Fruit fly (Drosophila melanogaster) whole organism, embryonic: ENCODE results near the gene CG43759.

Source experiments
- ATbp ChIP-seq: fragments of 200-800 bp; sonication (Bioruptor generic); optimal IDR thresholded peaks from 2 replicates; lab custom pipeline; 2017; ENCODE audit warnings: missing biosample characterization, mild to moderate bottlenecking, missing genetic modification characterization, missing genetic modification reagents
- Adf1 ChIP-seq: fragments of 200-800 bp; sonication (Bioruptor generic); IDR thresholded peaks from 2 replicates; pipeline ENCODE4 v1.3.6; 2022; ENCODE audit warnings: missing biosample characterization, missing genetic modification characterization
- Atf-2 ChIP-seq: fragments of 200-800 bp; sonication (Bioruptor generic); optimal IDR thresholded peaks from 2 replicates; lab custom pipeline; 2016; ENCODE audit warnings: missing biosample characterization, missing genetic modification characterization
- CG10321 ChIP-seq: fragments of 200-800 bp; sonication (Bioruptor generic); IDR thresholded peaks from 2 replicates; pipeline ENCODE4 v1.3.6; 2022; ENCODE audit warnings: missing biosample characterization, missing genetic modification characterization
- CG10462 ChIP-seq: fragments of 200-800 bp; sonication (Bioruptor generic); optimal IDR thresholded peaks from 2 replicates; lab custom pipeline; 2016; ENCODE audit warnings: missing biosample characterization, missing genetic modification characterization
- CG11247 ChIP-seq: fragments of 200-800 bp; sonication (Bioruptor generic); IDR thresholded peaks from 2 replicates; pipeline ENCODE4 v1.3.6; 2022; ENCODE audit warnings: missing biosample characterization, missing genetic modification characterization
- CG12236 ChIP-seq: fragments of 200-800 bp; sonication (Bioruptor generic); optimal IDR thresholded peaks from 2 replicates; lab custom pipeline; 2016; ENCODE audit warnings: missing biosample characterization, missing genetic modification characterization
- CG17361 ChIP-seq: fragments of 200-800 bp; sonication (Bioruptor generic); IDR thresholded peaks from 3 replicates; pipeline ENCODE4 v1.3.6; 2022; ENCODE audit warnings: missing biosample characterization, missing genetic modification characterization
- CG17612 ChIP-seq: fragments of 200-800 bp; sonication (Bioruptor generic); IDR thresholded peaks from 2 replicates; pipeline ENCODE4 v1.3.6; 2022; ENCODE audit warnings: missing biosample characterization, missing genetic modification characterization
- CG17829 ChIP-seq: fragments of 200-800 bp; optimal IDR thresholded peaks from 2 replicates; lab custom pipeline; 2019; ENCODE audit warnings: missing biosample characterization, mild to moderate bottlenecking, missing genetic modification characterization, moderate library complexity
- CG2199 ChIP-seq: fragments of 200-800 bp; sonication (Bioruptor generic); IDR thresholded peaks from 3 replicates; pipeline ENCODE4 v1.3.6; 2022; ENCODE audit warnings: missing biosample characterization, missing genetic modification characterization
- CG3163 ChIP-seq: fragments of 200-800 bp; sonication (Bioruptor generic); optimal IDR thresholded peaks from 3 replicates; lab custom pipeline; 2016; ENCODE audit warnings: missing biosample characterization, missing genetic modification characterization
- CG43689 ChIP-seq: fragments of 200-800 bp; sonication (Bioruptor generic); IDR thresholded peaks from 2 replicates; pipeline ENCODE4 v1.3.6; 2022; ENCODE audit warnings: missing biosample characterization, missing genetic modification characterization
- CG4404 ChIP-seq: fragments of 200-800 bp; sonication (Bioruptor generic); IDR thresholded peaks from 2 replicates; pipeline ENCODE4 v1.3.6; 2022; ENCODE audit warnings: missing biosample characterization, missing genetic modification characterization
- CG6175 ChIP-seq: fragments of 200-800 bp; sonication (Bioruptor generic); IDR thresholded peaks from 3 replicates; pipeline ENCODE4 v1.3.6; 2022; ENCODE audit warnings: missing biosample characterization, missing genetic modification characterization
- CG6813 ChIP-seq: fragments of 200-800 bp; sonication (Bioruptor generic); optimal IDR thresholded peaks from 2 replicates; lab custom pipeline; 2017; ENCODE audit warnings: missing biosample characterization, missing genetic modification characterization, mild to moderate bottlenecking, moderate library complexity, missing genetic modification reagents
- CG6854 ChIP-seq: fragments of 200-800 bp; sonication (Bioruptor generic); optimal IDR thresholded peaks from 3 replicates; lab custom pipeline; 2017; ENCODE audit warnings: missing biosample characterization, mild to moderate bottlenecking, missing genetic modification characterization
- CG7372 ChIP-seq: fragments of 200-800 bp; sonication (Bioruptor generic); IDR thresholded peaks from 2 replicates; pipeline ENCODE4 v1.3.6; 2022; ENCODE audit warnings: missing biosample characterization, missing genetic modification characterization
- CG7963 ChIP-seq: fragments of 200-800 bp; sonication (Bioruptor generic); IDR thresholded peaks from 3 replicates; pipeline ENCODE4 v1.3.6; 2022; ENCODE audit warnings: missing biosample characterization, missing genetic modification characterization; ENCODE audit not compliant: partially characterized antibody
- CG7987 ChIP-seq: fragments of 200-800 bp; sonication (Bioruptor generic); optimal IDR thresholded peaks from 2 replicates; lab custom pipeline; 2018; ENCODE audit warnings: missing biosample characterization, mild to moderate bottlenecking, missing genetic modification characterization, moderate library complexity
- CG8765 ChIP-seq: fragments of 200-800 bp; sonication (Bioruptor generic); IDR thresholded peaks from 2 replicates; pipeline ENCODE4 v1.3.6; 2022; ENCODE audit warnings: missing biosample characterization, missing genetic modification characterization
- CG9797 ChIP-seq: fragments of 200-800 bp; sonication (Bioruptor generic); optimal IDR thresholded peaks from 3 replicates; lab custom pipeline; 2018; ENCODE audit warnings: missing biosample characterization, mild to moderate bottlenecking, missing genetic modification characterization
- D ChIP-seq, 2 experiments: fragments of 200-800 bp in 1 of 2; fragments of >200 bp in 1 of 2; sonication (Bioruptor generic) in 1 of 2; optimal IDR thresholded peaks; 2 replicates in 1 of 2; 3 replicates in 1 of 2; lab custom pipeline; 2017; ENCODE audit warnings: mild to moderate bottlenecking in 1 of 2, missing biosample characterization in 1 of 2, missing genetic modification characterization in 1 of 2, missing genetic modification reagents in 1 of 2
- Dip3 ChIP-seq: fragments of 200-800 bp; sonication (Bioruptor generic); optimal IDR thresholded peaks from 3 replicates; lab custom pipeline; 2016; ENCODE audit warnings: missing biosample characterization, missing genetic modification characterization
- H2.0 ChIP-seq: fragments of 200-800 bp; sonication (Bioruptor generic); IDR thresholded peaks from 2 replicates; pipeline ENCODE4 v1.3.6; 2022; ENCODE audit warnings: missing biosample characterization, missing genetic modification characterization
- Hr51 ChIP-seq, 2 experiments: fragments of 200-800 bp; sonication (Bioruptor generic); optimal IDR thresholded peaks; 2 replicates in 1 of 2; 3 replicates in 1 of 2; lab custom pipeline; 2016 to 2018; ENCODE audit warnings: missing biosample characterization in 2 of 2, missing genetic modification characterization in 2 of 2, mild to moderate bottlenecking in 1 of 2, moderate library complexity in 1 of 2
- Med ChIP-seq: fragments of 200-800 bp; sonication (Bioruptor generic); peaks from one replicate; lab custom pipeline; 2016; ENCODE audit warnings: missing biosample characterization, missing genetic modification characterization, mild to moderate bottlenecking, inconsistent platforms, moderate library complexity
- NC2β ChIP-seq: fragments of 200-800 bp; sonication (Bioruptor generic); optimal IDR thresholded peaks from 2 replicates; lab custom pipeline; 2016; ENCODE audit warnings: missing biosample characterization, missing genetic modification characterization
- Nf-YB ChIP-seq: fragments of 200-800 bp; sonication (Bioruptor generic); optimal IDR thresholded peaks from 3 replicates; lab custom pipeline; 2019; ENCODE audit warnings: missing biosample characterization, mild to moderate bottlenecking, missing genetic modification characterization, moderate library complexity
- Poxn ChIP-seq: fragments of 200-800 bp; sonication (Bioruptor generic); IDR thresholded peaks from 2 replicates; pipeline ENCODE4 v1.3.6; 2022; ENCODE audit warnings: missing biosample characterization, missing genetic modification characterization
- Rfx ChIP-seq: fragments of 200-800 bp; sonication (Bioruptor generic); IDR thresholded peaks from 2 replicates; pipeline ENCODE4 v1.3.6; 2022; ENCODE audit warnings: missing biosample characterization, missing genetic modification characterization
- Sry-β ChIP-seq: fragments of 200-800 bp; sonication (Bioruptor generic); optimal IDR thresholded peaks from 2 replicates; lab custom pipeline; 2018; ENCODE audit warnings: missing biosample characterization, mild to moderate bottlenecking, missing genetic modification characterization, moderate library complexity
- chinmo ChIP-seq: fragments of 200-800 bp; sonication (Bioruptor generic); IDR thresholded peaks from 4 replicates; pipeline ENCODE4 v1.3.6; 2022; ENCODE audit warnings: missing biosample characterization, missing genetic modification characterization; ENCODE audit not compliant: partially characterized antibody
- crol ChIP-seq: fragments of 200-800 bp; sonication (Bioruptor generic); IDR thresholded peaks from 2 replicates; pipeline ENCODE4 v1.3.6; 2022; ENCODE audit warnings: missing biosample characterization, missing genetic modification characterization
- da ChIP-seq: fragments of 200-800 bp; sonication (Bioruptor generic); optimal IDR thresholded peaks from 2 replicates; lab custom pipeline; 2016; ENCODE audit warnings: missing biosample characterization, missing genetic modification characterization
- dpn ChIP-seq, 2 experiments: fragments of 200-800 bp; sonication (Bioruptor generic); optimal IDR thresholded peaks; 3 replicates each; lab custom pipeline; 2016; ENCODE audit warnings: missing biosample characterization in 2 of 2, missing genetic modification characterization in 2 of 2
- fd96Cb ChIP-seq: fragments of 200-800 bp; sonication (Bioruptor generic); optimal IDR thresholded peaks from 2 replicates; lab custom pipeline; 2018; ENCODE audit warnings: missing biosample characterization, mild to moderate bottlenecking, missing genetic modification characterization, moderate library complexity
- hb ChIP-seq: fragments of 200-800 bp; sonication (Bioruptor generic); IDR thresholded peaks from 3 replicates; pipeline ENCODE4 v1.3.6; 2022; ENCODE audit warnings: missing biosample characterization, missing genetic modification characterization; ENCODE audit not compliant: partially characterized antibody
- inv ChIP-seq: fragments of 200-800 bp; sonication (Bioruptor generic); IDR thresholded peaks from 2 replicates; pipeline ENCODE4 v1.3.6; 2022; ENCODE audit warnings: missing biosample characterization, missing genetic modification characterization; ENCODE audit not compliant: partially characterized antibody
- mld ChIP-seq: fragments of 200-800 bp; sonication (Bioruptor generic); IDR thresholded peaks from 3 replicates; pipeline ENCODE4 v1.3.6; 2022; ENCODE audit warnings: missing biosample characterization, missing genetic modification characterization; ENCODE audit not compliant: partially characterized antibody
- oc ChIP-seq: fragments of 200-800 bp; sonication (Bioruptor generic); optimal IDR thresholded peaks from 2 replicates; lab custom pipeline; 2018; ENCODE audit warnings: missing biosample characterization, mild to moderate bottlenecking, missing genetic modification characterization, moderate library complexity
- pros ChIP-seq: fragments of 200-800 bp; sonication (Bioruptor generic); optimal IDR thresholded peaks from 3 replicates; lab custom pipeline; 2019; ENCODE audit warnings: missing biosample characterization, mild to moderate bottlenecking, missing genetic modification characterization, moderate library complexity
- ro ChIP-seq: fragments of 200-800 bp; sonication (Bioruptor generic); IDR thresholded peaks from 2 replicates; pipeline ENCODE4 v1.3.6; 2022; ENCODE audit warnings: missing biosample characterization, missing genetic modification characterization
- sd ChIP-seq: fragments of 200-800 bp; sonication (Bioruptor generic); optimal IDR thresholded peaks from 3 replicates; lab custom pipeline; 2018; ENCODE audit warnings: missing biosample characterization, mild to moderate bottlenecking, missing genetic modification characterization, moderate library complexity
- sens ChIP-seq: fragments of 200-800 bp; sonication (Bioruptor generic); peaks from one replicate; lab custom pipeline; 2016; ENCODE audit warnings: missing biosample characterization, missing genetic modification characterization

Gene CG43759

DNA sequence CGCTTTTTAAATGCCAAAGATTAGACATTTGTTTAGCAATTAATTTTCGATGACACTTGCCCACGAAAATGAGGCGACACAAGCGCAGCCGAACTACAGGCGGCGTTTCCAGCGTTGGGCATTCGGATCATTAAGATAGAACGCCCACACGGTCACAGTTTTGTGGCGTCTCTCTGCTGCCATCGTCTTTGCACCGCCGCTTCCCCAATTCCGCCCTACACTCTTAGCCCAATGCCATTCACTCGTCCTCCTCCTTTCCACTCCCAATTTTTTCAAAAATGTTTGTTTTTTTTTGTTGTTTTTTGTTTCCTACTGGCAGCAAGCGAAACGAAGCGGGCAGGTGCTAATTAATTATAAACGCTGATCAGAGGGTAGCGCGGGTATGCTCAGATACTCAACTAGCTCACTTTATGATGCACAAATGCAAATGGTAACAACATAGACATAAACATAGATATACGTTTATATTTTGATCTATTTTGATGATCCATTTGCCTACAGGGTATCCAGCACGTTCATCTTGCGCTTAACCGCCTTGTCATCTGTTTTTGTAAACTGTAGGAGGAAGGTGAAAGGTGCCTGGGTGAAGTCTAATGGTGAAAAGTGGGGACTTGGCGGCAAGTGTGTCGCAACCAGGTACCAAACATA, 21.2 kb downstream of the CG43759 start (continued):
- peak; percentile 78 for TF ChIP-seq CG11247 (GFP tag; lab: Robert Waterston, UW)
- TF ChIP-seq D (optimal IDR thresholded peaks at IDR 0.05; lab: Kevin White, UChicago), result no peak
- peak; percentile 78 for TF ChIP-seq D (GFP tag; optimal IDR thresholded peaks at IDR 0.05; lab: Kevin White, UChicago)

dm6 chrX:18956601-18957000, 26.5 kb downstream of the CG43759 start:
- 0 out of 4 replicates have a peak, but pooled peaks have one; percentile 37 for TF ChIP-seq chinmo
- 0 out of 3 replicates have a peak, but pooled peaks have one; percentile 9 for TF ChIP-seq CG2199
- TF ChIP-seq Atf-2, result no peak
- no peak for TF ChIP-seq CG9797 (GFP tag; lab: Kevin White, UChicago)
- TF ChIP-seq sd (tag; lab: Kevin White, UChicago), result peak; percentile 41
- TF ChIP-seq CG8765 (GFP tag; lab: Robert Waterston, UW), result no peak
- TF ChIP-seq fd96Cb (tag; lab: Kevin White, UChicago), result no peak
- TF ChIP-seq CG6854 (GFP tag; lab: Kevin White, UChicago), result no peak
- peak; percentile 18; the same call in 1 of the 2 replicates for TF ChIP-seq crol
- TF ChIP-seq da (GFP tag; lab: Kevin White, UChicago), result no peak

- peak; percentile 72 for TF ChIP-seq Sry-β
- no peak for TF ChIP-seq ATbp (GFP tag; lab: Kevin White, UChicago)
- peak; percentile 74 for TF ChIP-seq CG7372 (GFP tag; lab: Robert Waterston, UW)
- TF ChIP-seq CG6175 (GFP tag; lab: Robert Waterston, UW), result 0 out of 3 replicates have a peak, but pooled peaks have one; percentile 31
- TF ChIP-seq Rfx (GFP tag; lab: Robert Waterston, UW), result no peak
- 0 out of 4 replicates have a peak, but pooled peaks have one; percentile 33 for TF ChIP-seq chinmo
- TF ChIP-seq CG12236 (GFP tag; lab: Kevin White, UChicago), result no peak
- TF ChIP-seq hb (GFP tag; lab: Robert Waterston, UW), result no peak
- TF ChIP-seq dpn (GFP tag; optimal IDR thresholded peaks at IDR 0.05; lab: Kevin White, UChicago), result no peak
- TF ChIP-seq CG17361 (GFP tag; lab: Robert Waterston, UW), result no peak
- peak; percentile 28 for TF ChIP-seq Med (GFP tag; lab: Kevin White, UChicago)
- no peak for TF ChIP-seq CG10321
- no peak for TF ChIP-seq mld (GFP tag; lab: Robert Waterston, UW)
- TF ChIP-seq inv (GFP tag; lab: Robert Waterston, UW), result no peak
- peak; percentile 84 for TF ChIP-seq oc (tag; lab: Kevin White, UChicago)
- TF ChIP-seq CG17829 (tag; lab: Kevin White, UChicago), result peak; percentile 53
- TF ChIP-seq Hr51 (GFP tag; optimal IDR thresholded peaks at IDR 0.05; lab: Kevin White, UChicago), result no peak
- peak; percentile 68 for TF ChIP-seq crol
Observed at dm6 chrX:18972917-18973533, 42.9 kb downstream of the CG43759 start.

dm6 chrX:18974625-18975024, 44.5 kb downstream of the CG43759 start:
- TF ChIP-seq CG17612 (no peak), CG7987 (no peak), Dip3 (GFP tag; lab: Kevin White, UChicago) (no peak), CG6813 (no peak), CG7963 (no peak), CG3163 (GFP tag; lab: Kevin White, UChicago) (no peak), CG4404 (GFP tag; lab: Robert Waterston, UW) (no peak), CG6854 (GFP tag; lab: Kevin White, UChicago) (no peak), Nf-YB (GFP tag; lab: Kevin White, UChicago) (no peak), CG43689 (no peak), Adf1 (GFP tag; lab: Robert Waterston, UW) (no peak), NC2β (GFP tag; lab: Kevin White, UChicago) (no peak), pros (GFP tag; lab: Kevin White, UChicago) (no peak), ro (GFP tag; lab: Robert Waterston, UW) (no peak), H2.0 (GFP tag; lab: Robert Waterston, UW) (no peak), Poxn (GFP tag; lab: Robert Waterston, UW) (no peak), CG10462 (no peak), sens (GFP tag; lab: Kevin White, UChicago) (no peak)
